Worm (Caenorhabditis elegans): ENCODE data around the gene Y62H9A.11.

Y62H9A.11 gene

ce11 chrX:11937343-11937935 lies 30.3 kb upstream of the Y62H9A.11 start (continued):
- peak; percentile 98 for TF ChIP-seq tbx-2 (tag; optimal IDR thresholded peaks at IDR 0.05)
- TF ChIP-seq ztf-11 (tag; optimal IDR thresholded peaks at IDR 0.05): peak; percentile 90 to 93
- TF ChIP-seq lin-13 (GFP tag; optimal IDR thresholded peaks at IDR 0.05): peak; percentile 97
- TF ChIP-seq nhr-76 (tag; optimal IDR thresholded peaks at IDR 0.05): peak; percentile 92
- TF ChIP-seq hpl-2 (GFP tag; optimal IDR thresholded peaks at IDR 0.05): peak; percentile 100
- TF ChIP-seq fkh-4 (tag; optimal IDR thresholded peaks at IDR 0.05; ENCODE audit: borderline replicate concordance): peak; percentile 92
- TF ChIP-seq sox-4 (tag; optimal IDR thresholded peaks at IDR 0.05): peak; percentile 99
- peak; percentile 96 for TF ChIP-seq egl-13 (tag; optimal IDR thresholded peaks at IDR 0.05)
- TF ChIP-seq isw-1 (GFP tag; IDR thresholded peaks at IDR 0.05): peak; percentile 86
- peak; percentile 95 for TF ChIP-seq unc-86 (tag; optimal IDR thresholded peaks at IDR 0.05)
- peak; percentile 96 for TF ChIP-seq grh-1 (GFP tag; IDR thresholded peaks at IDR 0.05)
- TF ChIP-seq pag-3 (tag; optimal IDR thresholded peaks at IDR 0.05; ENCODE audit: borderline replicate concordance, insufficient read depth): no peak
- peak; percentile 87 for TF ChIP-seq sup-37 (GFP tag; optimal IDR thresholded peaks at IDR 0.05)
- TF ChIP-seq ceh-90 (tag; optimal IDR thresholded peaks at IDR 0.05): peak; percentile 54
- TF ChIP-seq snpc-4 (tag; optimal IDR thresholded peaks at IDR 0.05): peak; percentile 87
- TF ChIP-seq irx-1 (tag; optimal IDR thresholded peaks at IDR 0.05): peak; percentile 98
- peak; percentile 73 for TF ChIP-seq nhr-28 (tag; optimal IDR thresholded peaks at IDR 0.05)
- TF ChIP-seq pax-3 (tag; optimal IDR thresholded peaks at IDR 0.05): peak; percentile 92
- TF ChIP-seq mef-2 (tag; optimal IDR thresholded peaks at IDR 0.05): peak; percentile 78
- TF ChIP-seq nhr-90 (tag; optimal IDR thresholded peaks at IDR 0.05; ENCODE audit: poor library complexity): peak; percentile 99
- peak; percentile 94 for TF ChIP-seq aly-2 (tag; optimal IDR thresholded peaks at IDR 0.05)
- TF ChIP-seq skn-1 (tag; optimal IDR thresholded peaks at IDR 0.05): peak; percentile 99
- peak; percentile 94 for TF ChIP-seq elt-2 (tag; optimal IDR thresholded peaks at IDR 0.05)
- TF ChIP-seq efl-3 (GFP tag; optimal IDR thresholded peaks at IDR 0.05): peak; percentile 92
- TF ChIP-seq nhr-12 (tag; optimal IDR thresholded peaks at IDR 0.05): peak; percentile 81
- TF ChIP-seq fos-1 (tag; optimal IDR thresholded peaks at IDR 0.05): peak; percentile 99
- TF ChIP-seq Y116A8C.19 (tag; optimal IDR thresholded peaks at IDR 0.05; ENCODE audit: borderline replicate concordance): no peak
- peak; percentile 55 for TF ChIP-seq blmp-1 (tag; optimal IDR thresholded peaks at IDR 0.05)
- TF ChIP-seq lin-15B (tag; optimal IDR thresholded peaks at IDR 0.05): peak; percentile 6
- peak; percentile 99 for TF ChIP-seq nhr-11 (tag; optimal IDR thresholded peaks at IDR 0.05)
- peak; percentile 99 for TF ChIP-seq fkh-10 (GFP tag; optimal IDR thresholded peaks at IDR 0.05)
- peak; percentile 87 for TF ChIP-seq hlh-4 (tag; optimal IDR thresholded peaks at IDR 0.05)
- peak; percentile 95 for TF ChIP-seq zip-4 (GFP tag; optimal IDR thresholded peaks at IDR 0.05)
- TF ChIP-seq hlh-17 (GFP tag; optimal IDR thresholded peaks at IDR 0.05; ENCODE audit: borderline replicate concordance): no peak
- TF ChIP-seq lin-14 (GFP tag; optimal IDR thresholded peaks at IDR 0.05): peak; percentile 96
- TF ChIP-seq sptf-1 (tag; optimal IDR thresholded peaks at IDR 0.05): no peak
- peak; percentile 98 for TF ChIP-seq lin-39 (tag; optimal IDR thresholded peaks at IDR 0.05)
- no peak for TF ChIP-seq ama-1 (optimal IDR thresholded peaks at IDR 0.05)
- TF ChIP-seq F16B12.6 (tag; optimal IDR thresholded peaks at IDR 0.05): peak; percentile 66

- no peak for TF ChIP-seq egl-27 (tag; optimal IDR thresholded peaks at IDR 0.05)
- TF ChIP-seq isw-1 (GFP tag; IDR thresholded peaks at IDR 0.05): no peak
- TF ChIP-seq tbx-2 (tag; optimal IDR thresholded peaks at IDR 0.05): peak; percentile 43
- peak; percentile 27 for TF ChIP-seq mep-1 (tag; optimal IDR thresholded peaks at IDR 0.05)
- TF ChIP-seq egl-13 (tag; optimal IDR thresholded peaks at IDR 0.05): peak; percentile 6
- no peak for TF ChIP-seq sptf-1 (tag; optimal IDR thresholded peaks at IDR 0.05)
- peak; percentile 57 for TF ChIP-seq nhr-90 (tag; optimal IDR thresholded peaks at IDR 0.05; ENCODE audit: poor library complexity)
- no peak for TF ChIP-seq fkh-4 (tag; optimal IDR thresholded peaks at IDR 0.05; ENCODE audit: borderline replicate concordance)
- TF ChIP-seq snu-23 (GFP tag; optimal IDR thresholded peaks at IDR 0.05): peak; percentile 79
- TF ChIP-seq mab-9 (GFP tag; IDR thresholded peaks at IDR 0.05): no peak
- TF ChIP-seq pax-3 (tag; optimal IDR thresholded peaks at IDR 0.05): no peak
- no peak for TF ChIP-seq ama-1 (optimal IDR thresholded peaks at IDR 0.05)
- TF ChIP-seq lin-35 (GFP tag; optimal IDR thresholded peaks at IDR 0.05): peak; percentile 24 to 64
- peak in 1 of 2 experiments; percentile 17 for TF ChIP-seq lsy-2 (tag; optimal IDR thresholded peaks at IDR 0.05)
- TF ChIP-seq nhr-20 (tag; optimal IDR thresholded peaks at IDR 0.05): peak; percentile 63
- TF ChIP-seq lin-15B (tag; optimal IDR thresholded peaks at IDR 0.05): no peak
- peak; percentile 71 for TF ChIP-seq nhr-19 (GFP tag; conservative IDR thresholded peaks at IDR 0.05)
- no peak for TF ChIP-seq aha-1 (tag; optimal IDR thresholded peaks at IDR 0.05)
- TF ChIP-seq snpc-4 (tag; optimal IDR thresholded peaks at IDR 0.05): peak; percentile 13
- TF ChIP-seq fkh-10 (GFP tag; optimal IDR thresholded peaks at IDR 0.05): peak; percentile 43
- no peak for TF ChIP-seq hlh-4 (tag; optimal IDR thresholded peaks at IDR 0.05)
- TF ChIP-seq mef-2 (tag; optimal IDR thresholded peaks at IDR 0.05): no peak
- no peak for TF ChIP-seq C34B4.2 (tag; optimal IDR thresholded peaks at IDR 0.05)
- TF ChIP-seq mdl-1 (tag; optimal IDR thresholded peaks at IDR 0.05): peak in 1 of 2 experiments; percentile 21
These were observed 27.8 kb upstream of the Y62H9A.11 start for ce11 chrX:11934933-11935332.

Data from whole organism, L1 larva.